Fruit fly (Drosophila melanogaster) whole organism, embryonic: ENCODE data around the gene Pif1A.

Source experiments
- CG10147 ChIP-seq: fragments of 200-800 bp; sonication (Bioruptor generic); optimal IDR thresholded peaks from 2 replicates; lab custom pipeline; 2019; ENCODE audit warnings: missing biosample characterization, mild to moderate bottlenecking, missing genetic modification characterization, moderate library complexity
- CG10959 ChIP-seq: fragments of 200-800 bp; sonication (Bioruptor generic); IDR thresholded peaks from 2 replicates; pipeline ENCODE4 v1.3.6; 2022; ENCODE audit warnings: missing biosample characterization, missing genetic modification characterization
- CG11504 ChIP-seq: fragments of 200-800 bp; sonication (Bioruptor generic); optimal IDR thresholded peaks from 3 replicates; lab custom pipeline; 2019; ENCODE audit warnings: missing biosample characterization, mild to moderate bottlenecking, missing genetic modification characterization, moderate library complexity
- CG12219 ChIP-seq: fragments of 200-800 bp; sonication (Bioruptor generic); optimal IDR thresholded peaks from 3 replicates; lab custom pipeline; 2018; ENCODE audit warnings: missing biosample characterization, mild to moderate bottlenecking, missing genetic modification characterization
- CG13287 ChIP-seq: fragments of 200-800 bp; sonication (Bioruptor generic); IDR thresholded peaks from 2 replicates; pipeline ENCODE4 v1.3.6; 2022; ENCODE audit warnings: missing biosample characterization, missing genetic modification characterization; ENCODE audit not compliant: partially characterized antibody
- CG14014 ChIP-seq: fragments of 200-800 bp; sonication (Bioruptor generic); IDR thresholded peaks from 2 replicates; pipeline ENCODE4 v1.3.6; 2022; ENCODE audit warnings: missing biosample characterization, missing genetic modification characterization
- CG14441 ChIP-seq: fragments of 200-800 bp; sonication (Bioruptor generic); IDR thresholded peaks from 2 replicates; pipeline ENCODE4 v1.3.6; 2022; ENCODE audit warnings: missing biosample characterization, missing genetic modification characterization
- CG1792 ChIP-seq: fragments of 200-800 bp; sonication (Bioruptor generic); optimal IDR thresholded peaks from 2 replicates; lab custom pipeline; 2016; ENCODE audit warnings: missing biosample characterization, missing genetic modification characterization
- CG30403 ChIP-seq: fragments of 200-800 bp; sonication (Bioruptor generic); optimal IDR thresholded peaks from 3 replicates; lab custom pipeline; 2016; ENCODE audit warnings: missing biosample characterization, missing genetic modification characterization
- CG31441 ChIP-seq: fragments of 200-800 bp; sonication (Bioruptor generic); IDR thresholded peaks from 2 replicates; pipeline ENCODE4 v1.3.6; 2022; ENCODE audit warnings: missing biosample characterization, missing genetic modification characterization
- CG34422 ChIP-seq: fragments of 200-800 bp; sonication (Bioruptor generic); IDR thresholded peaks from 3 replicates; pipeline ENCODE4 v1.3.6; 2022; ENCODE audit warnings: missing biosample characterization, missing genetic modification characterization
- CG43689 ChIP-seq: fragments of 200-800 bp; sonication (Bioruptor generic); IDR thresholded peaks from 2 replicates; pipeline ENCODE4 v1.3.6; 2022; ENCODE audit warnings: missing biosample characterization, missing genetic modification characterization
- CG6175 ChIP-seq: fragments of 200-800 bp; sonication (Bioruptor generic); IDR thresholded peaks from 3 replicates; pipeline ENCODE4 v1.3.6; 2022; ENCODE audit warnings: missing biosample characterization, missing genetic modification characterization
- CG6654 ChIP-seq: fragments of 200-800 bp; sonication (Bioruptor generic); optimal IDR thresholded peaks from 2 replicates; lab custom pipeline; 2017; ENCODE audit warnings: missing biosample characterization, mild to moderate bottlenecking, missing genetic modification characterization
- CG7745 ChIP-seq: fragments of 200-800 bp; sonication (Bioruptor generic); optimal IDR thresholded peaks from 2 replicates; lab custom pipeline; 2018; ENCODE audit warnings: missing biosample characterization, mild to moderate bottlenecking, missing genetic modification characterization, moderate library complexity
- CG9797 ChIP-seq: fragments of 200-800 bp; sonication (Bioruptor generic); optimal IDR thresholded peaks from 3 replicates; lab custom pipeline; 2018; ENCODE audit warnings: missing biosample characterization, mild to moderate bottlenecking, missing genetic modification characterization
- CHES-1-like ChIP-seq: fragments of 200-800 bp; sonication (Bioruptor generic); optimal IDR thresholded peaks from 2 replicates; lab custom pipeline; 2016; ENCODE audit warnings: missing biosample characterization, missing genetic modification characterization
- D19A ChIP-seq: fragments of 200-800 bp; optimal IDR thresholded peaks from 3 replicates; lab custom pipeline; 2019; ENCODE audit warnings: missing biosample characterization, mild to moderate bottlenecking, missing genetic modification characterization, moderate library complexity
- D19B ChIP-seq: fragments of 200-800 bp; sonication (Bioruptor generic); optimal IDR thresholded peaks from 2 replicates; lab custom pipeline; 2017; ENCODE audit warnings: missing biosample characterization, mild to moderate bottlenecking, missing genetic modification characterization
- Elba2 ChIP-seq: fragments of 200-800 bp; sonication (Bioruptor generic); optimal IDR thresholded peaks from 3 replicates; lab custom pipeline; 2016; ENCODE audit warnings: missing biosample characterization, missing genetic modification characterization
- Hr39 ChIP-seq: fragments of >200 bp; optimal IDR thresholded peaks from 2 replicates; lab custom pipeline; 2017
- Max ChIP-seq: fragments of 200-800 bp; sonication (Bioruptor generic); optimal IDR thresholded peaks from 2 replicates; lab custom pipeline; 2016; ENCODE audit warnings: missing biosample characterization, mild to moderate bottlenecking, missing genetic modification characterization
- Nf-YB ChIP-seq: fragments of 200-800 bp; sonication (Bioruptor generic); optimal IDR thresholded peaks from 3 replicates; lab custom pipeline; 2019; ENCODE audit warnings: missing biosample characterization, mild to moderate bottlenecking, missing genetic modification characterization, moderate library complexity
- Scr ChIP-seq: fragments of 200-800 bp; sonication (Bioruptor generic); IDR thresholded peaks from 2 replicates; pipeline ENCODE4 v1.3.6; 2022; ENCODE audit warnings: missing biosample characterization, missing genetic modification characterization; ENCODE audit not compliant: partially characterized antibody
- Sin3A ChIP-seq: fragments of >200 bp; optimal IDR thresholded peaks from 2 replicates; lab custom pipeline; 2018
- Xrp1 ChIP-seq: fragments of 200-800 bp; sonication (Bioruptor generic); IDR thresholded peaks from 2 replicates; pipeline ENCODE4 v1.3.6; 2022; ENCODE audit warnings: missing biosample characterization, missing genetic modification characterization
- ac ChIP-seq: fragments of 200-800 bp; sonication (Bioruptor generic); optimal IDR thresholded peaks from 3 replicates; lab custom pipeline; 2017; ENCODE audit warnings: missing biosample characterization, mild to moderate bottlenecking, missing genetic modification characterization
- ase ChIP-seq: fragments of 200-800 bp; sonication (Bioruptor generic); IDR thresholded peaks from 3 replicates; pipeline ENCODE4 v1.3.6; 2022; ENCODE audit warnings: missing biosample characterization, missing genetic modification characterization
- bcd ChIP-seq: fragments of 200-800 bp; sonication (Bioruptor generic); optimal IDR thresholded peaks from 2 replicates; lab custom pipeline; 2017; ENCODE audit warnings: missing biosample characterization, mild to moderate bottlenecking, missing genetic modification characterization
- br ChIP-seq: fragments of >200 bp; optimal IDR thresholded peaks from 2 replicates; lab custom pipeline; 2017
- crol ChIP-seq: fragments of 200-800 bp; sonication (Bioruptor generic); IDR thresholded peaks from 2 replicates; pipeline ENCODE4 v1.3.6; 2022; ENCODE audit warnings: missing biosample characterization, missing genetic modification characterization
- dati ChIP-seq: fragments of 200-800 bp; sonication (Bioruptor generic); IDR thresholded peaks from 2 replicates; pipeline ENCODE4 v1.3.6; 2022; ENCODE audit warnings: missing biosample characterization, missing genetic modification characterization
- dpn ChIP-seq, 2 experiments: fragments of 200-800 bp; sonication (Bioruptor generic); optimal IDR thresholded peaks; 3 replicates each; lab custom pipeline; 2016; ENCODE audit warnings: missing biosample characterization in 2 of 2, missing genetic modification characterization in 2 of 2
- fd102C ChIP-seq: fragments of 200-800 bp; sonication (Bioruptor generic); optimal IDR thresholded peaks from 2 replicates; lab custom pipeline; 2018; ENCODE audit warnings: missing biosample characterization, mild to moderate bottlenecking, missing genetic modification characterization, moderate library complexity
- fd96Cb ChIP-seq: fragments of 200-800 bp; sonication (Bioruptor generic); optimal IDR thresholded peaks from 2 replicates; lab custom pipeline; 2018; ENCODE audit warnings: missing biosample characterization, mild to moderate bottlenecking, missing genetic modification characterization, moderate library complexity
- fru ChIP-seq: fragments of >200 bp; optimal IDR thresholded peaks from 2 replicates; lab custom pipeline; 2017
- gem ChIP-seq: fragments of 200-800 bp; sonication (Bioruptor generic); optimal IDR thresholded peaks from 2 replicates; lab custom pipeline; 2019; ENCODE audit warnings: missing biosample characterization, mild to moderate bottlenecking, missing genetic modification characterization, moderate library complexity
- grau ChIP-seq: fragments of 200-800 bp; optimal IDR thresholded peaks from 3 replicates; lab custom pipeline; 2019; ENCODE audit warnings: missing biosample characterization, mild to moderate bottlenecking, missing genetic modification characterization, moderate library complexity
- gsb ChIP-seq: fragments of 200-800 bp; sonication (Bioruptor generic); IDR thresholded peaks from 2 replicates; pipeline ENCODE4 v1.3.6; 2022; ENCODE audit warnings: missing biosample characterization, missing genetic modification characterization
- gt ChIP-seq: fragments of 200-800 bp; sonication (Bioruptor generic); IDR thresholded peaks from 2 replicates; pipeline ENCODE4 v1.3.6; 2022; ENCODE audit warnings: missing biosample characterization, missing genetic modification characterization
- h ChIP-seq: fragments of >200 bp; optimal IDR thresholded peaks from 2 replicates; lab custom pipeline; 2017
- ham ChIP-seq: fragments of 200-800 bp; sonication (Bioruptor generic); IDR thresholded peaks from 2 replicates; pipeline ENCODE4 v1.3.6; 2022; ENCODE audit warnings: missing biosample characterization, missing genetic modification characterization
- kah ChIP-seq: fragments of 200-800 bp; sonication (Bioruptor generic); optimal IDR thresholded peaks from 2 replicates; lab custom pipeline; 2018; ENCODE audit warnings: missing biosample characterization, mild to moderate bottlenecking, missing genetic modification characterization
- lilli ChIP-seq: fragments of 200-800 bp; sonication (Bioruptor generic); optimal IDR thresholded peaks from 3 replicates; lab custom pipeline; 2016; ENCODE audit warnings: missing biosample characterization, missing genetic modification characterization
- nerfin-1 ChIP-seq: fragments of 200-800 bp; sonication (Bioruptor generic); optimal IDR thresholded peaks from 3 replicates; lab custom pipeline; 2019; ENCODE audit warnings: missing biosample characterization, mild to moderate bottlenecking, missing genetic modification characterization, moderate library complexity
- pfk ChIP-seq: fragments of 200-800 bp; sonication (Bioruptor generic); optimal IDR thresholded peaks from 2 replicates; lab custom pipeline; 2018; ENCODE audit warnings: missing biosample characterization, mild to moderate bottlenecking, missing genetic modification characterization, moderate library complexity
- phol ChIP-seq: fragments of 200-800 bp; sonication (Bioruptor generic); optimal IDR thresholded peaks from 3 replicates; lab custom pipeline; 2018; ENCODE audit warnings: missing biosample characterization, mild to moderate bottlenecking, missing genetic modification characterization, moderate library complexity
- pnt ChIP-seq: fragments of 200-800 bp; sonication (Bioruptor generic); optimal IDR thresholded peaks from 3 replicates; lab custom pipeline; 2016; ENCODE audit warnings: missing biosample characterization, missing genetic modification characterization
- sc ChIP-seq, 3 experiments: fragments of >200 bp in 2 of 3; fragments of 200-800 bp in 1 of 3; sonication (Bioruptor generic) in 1 of 3; optimal IDR thresholded peaks; 2 replicates in 2 of 3; 3 replicates in 1 of 3; lab custom pipeline; 2017; ENCODE audit warnings: mild to moderate bottlenecking in 1 of 3, missing biosample characterization in 1 of 3, missing genetic modification characterization in 1 of 3, missing genetic modification reagents in 1 of 3
- tgo ChIP-seq: fragments of 200-800 bp; sonication (Bioruptor generic); IDR thresholded peaks from 3 replicates; pipeline ENCODE4 v1.3.6; 2022; ENCODE audit warnings: missing biosample characterization, missing genetic modification characterization
- zfh1 ChIP-seq: fragments of 200-800 bp; sonication (Bioruptor generic); IDR thresholded peaks from 3 replicates; pipeline ENCODE4 v1.3.6; 2022; ENCODE audit warnings: missing biosample characterization, missing genetic modification characterization

The Pif1A gene

dm6 chr3R:8747134-8747870 lies 53.7 kb downstream of the Pif1A start, which contains the start of the genes CG9801 and Nasp (continued):
- peak; percentile 66 for TF ChIP-seq CG11504
- no peak for TF ChIP-seq fru (lab: Kevin White, UChicago)
- no peak for TF ChIP-seq Elba2 (GFP tag; lab: Kevin White, UChicago)
- peak; percentile 28 for TF ChIP-seq bcd (GFP tag; lab: Kevin White, UChicago)
- TF ChIP-seq CG31441 (GFP tag; lab: Robert Waterston, UW): peak; percentile 20; the same call in 1 of the 2 replicates
- TF ChIP-seq CG30403 (GFP tag; lab: Kevin White, UChicago): peak; percentile 31
- no peak for TF ChIP-seq gem (tag; lab: Kevin White, UChicago)
- no peak for TF ChIP-seq br
- TF ChIP-seq h (lab: Kevin White, UChicago): no peak
- no peak for TF ChIP-seq ham (GFP tag; lab: Robert Waterston, UW)
- TF ChIP-seq nerfin-1 (tag; lab: Kevin White, UChicago): no peak
- no peak for TF ChIP-seq CG1792 (GFP tag; lab: Kevin White, UChicago)
- TF ChIP-seq CG6175 (GFP tag; lab: Robert Waterston, UW): no peak
- no peak for TF ChIP-seq tgo (GFP tag; lab: Robert Waterston, UW)
- 0 out of 3 replicates have a peak, but pooled peaks have one; percentile 9 for TF ChIP-seq ase (GFP tag; lab: Robert Waterston, UW)
- TF ChIP-seq Nf-YB (GFP tag; lab: Kevin White, UChicago): no peak
- TF ChIP-seq kah (GFP tag; lab: Kevin White, UChicago): peak; percentile 20
- no peak for TF ChIP-seq CG10147 (GFP tag; lab: Kevin White, UChicago)
- no peak for TF ChIP-seq crol (GFP tag; lab: Robert Waterston, UW)
- no peak for TF ChIP-seq Max
- no peak for TF ChIP-seq pnt (GFP tag; lab: Kevin White, UChicago)
- TF ChIP-seq dati (GFP tag; lab: Robert Waterston, UW): no peak
- peak; percentile 42 for TF ChIP-seq phol (tag; lab: Kevin White, UChicago)
- TF ChIP-seq fd96Cb (tag; lab: Kevin White, UChicago): no peak
- peak; percentile 70 for TF ChIP-seq Scr (GFP tag; lab: Robert Waterston, UW)
- TF ChIP-seq CG14014: no peak
- TF ChIP-seq pfk (GFP tag; lab: Kevin White, UChicago): no peak
- TF ChIP-seq Xrp1 (GFP tag; lab: Robert Waterston, UW): peak; percentile 24; the same call in 1 of the 2 replicates
- no peak for TF ChIP-seq Hr39
- no peak for TF ChIP-seq sc (optimal IDR thresholded peaks at IDR 0.05; lab: Kevin White, UChicago)
- no peak for TF ChIP-seq sc (GFP tag; optimal IDR thresholded peaks at IDR 0.05; lab: Kevin White, UChicago)
- TF ChIP-seq CG12219: peak; percentile 32
- TF ChIP-seq CG13287: peak; percentile 79
- 0 out of 2 replicates have a peak, but pooled peaks have one; percentile 21 for TF ChIP-seq CG14441 (GFP tag; lab: Robert Waterston, UW)
- TF ChIP-seq lilli (GFP tag; lab: Kevin White, UChicago): peak; percentile 0
- no peak for TF ChIP-seq CG7745 (tag; lab: Kevin White, UChicago)
- TF ChIP-seq gt (GFP tag; lab: Robert Waterston, UW): no peak
- TF ChIP-seq D19A (tag; lab: Kevin White, UChicago): no peak
- TF ChIP-seq gsb (GFP tag; lab: Robert Waterston, UW): no peak
- TF ChIP-seq CG43689 (GFP tag; lab: Robert Waterston, UW): no peak
- peak; percentile 56; the same call in 2 of the 3 replicates for TF ChIP-seq CG34422 (GFP tag; lab: Robert Waterston, UW)
- no peak for TF ChIP-seq CG10959 (GFP tag; lab: Robert Waterston, UW)
- peak; percentile 94 for TF ChIP-seq CG9797 (GFP tag; lab: Kevin White, UChicago)
- no peak for TF ChIP-seq CG6654 (GFP tag; lab: Kevin White, UChicago)
- TF ChIP-seq D19B (GFP tag; lab: Kevin White, UChicago): no peak
- peak; percentile 28 for TF ChIP-seq grau (tag; lab: Kevin White, UChicago)
- peak; percentile 29 to 33 for TF ChIP-seq dpn (GFP tag; optimal IDR thresholded peaks at IDR 0.05; lab: Kevin White, UChicago)
- TF ChIP-seq Sin3A (lab: Kevin White, UChicago): peak; percentile 84
- peak; percentile 62 for TF ChIP-seq CHES-1-like (GFP tag; lab: Kevin White, UChicago)
- no peak for TF ChIP-seq fd102C (GFP tag; lab: Kevin White, UChicago)
- TF ChIP-seq ac (GFP tag; lab: Kevin White, UChicago): no peak
- peak; percentile 29; the same call in 1 of the 3 replicates for TF ChIP-seq zfh1 (GFP tag; lab: Robert Waterston, UW)
